Worm (Caenorhabditis elegans): Measurements from ENCODE around the gene ifta-2.

DNA sequence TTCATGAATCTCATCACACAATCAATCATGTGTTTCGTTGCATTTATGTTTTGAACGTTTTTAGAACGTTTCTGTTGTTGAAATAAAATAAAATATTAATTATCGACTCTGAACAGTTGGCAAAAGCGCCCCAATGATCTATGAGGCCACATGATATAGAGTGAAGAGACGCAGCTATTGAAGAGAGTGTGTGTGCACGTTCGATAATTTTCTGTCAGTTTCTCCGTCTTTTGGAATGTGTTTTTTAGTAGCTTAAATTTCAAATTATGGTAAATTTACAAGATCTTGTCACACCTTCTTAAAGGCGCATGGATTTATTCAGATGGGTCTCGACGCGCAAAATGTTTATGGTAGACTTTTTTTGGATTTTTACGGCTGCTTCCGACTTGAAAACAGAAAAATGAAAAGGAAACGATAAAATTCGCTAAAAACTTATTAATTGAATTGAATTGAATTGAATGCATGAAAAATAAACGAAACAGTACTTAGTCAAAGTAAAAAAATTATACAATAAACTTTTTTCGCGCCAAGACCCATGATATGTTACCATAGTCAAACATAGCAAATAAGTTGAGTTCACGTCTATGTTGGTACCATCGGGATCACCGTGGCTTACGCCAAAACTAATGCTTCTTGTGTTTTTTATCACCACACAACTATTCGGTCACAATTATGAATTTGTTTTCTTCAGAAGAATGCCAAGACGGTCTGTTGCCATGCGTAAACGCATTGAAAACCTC is 31.9 kb upstream of the ifta-2 start, which contains the start of gene C49C3.15:
- TF ChIP-seq him-1 (tag; optimal IDR thresholded peaks at IDR 0.05) (no peak), W03F9.2 (tag; optimal IDR thresholded peaks at IDR 0.05) (no peak)
